Fruit fly (Drosophila melanogaster): ENCODE measurements around the gene CG15020.

CG15020 gene

dm6 chr3L:4431111-4431730 is 9.8 kb downstream of the CG15020 start (continued):
- TF ChIP-seq scrt (GFP tag; optimal IDR thresholded peaks at IDR 0.05) (peak; percentile 35), CG3163 (GFP tag; optimal IDR thresholded peaks at IDR 0.05) (no peak), crc (GFP tag; optimal IDR thresholded peaks at IDR 0.05) (no peak), lola (GFP tag; optimal IDR thresholded peaks at IDR 0.05) (no peak), CG8924 (tag; optimal IDR thresholded peaks at IDR 0.05) (no peak), zf30C (GFP tag; optimal IDR thresholded peaks at IDR 0.05) (no peak), CG8290 (GFP tag; optimal IDR thresholded peaks at IDR 0.05) (no peak), CG8290 (tag; optimal IDR thresholded peaks at IDR 0.05) (no peak), cas (GFP tag; IDR thresholded peaks at IDR 0.05) (0 out of 2 replicates have a peak, but pooled peaks have one; percentile 38), CG9727 (GFP tag; optimal IDR thresholded peaks at IDR 0.05) (no peak), CG7987 (GFP tag; optimal IDR thresholded peaks at IDR 0.05) (no peak), bsh (GFP tag; optimal IDR thresholded peaks at IDR 0.05) (no peak), CG6689 (GFP tag; IDR thresholded peaks at IDR 0.05) (no peak), CG32532 (GFP tag; IDR thresholded peaks at IDR 0.05) (0 out of 2 replicates have a peak, but pooled peaks have one; percentile 7), ewg (GFP tag; optimal IDR thresholded peaks at IDR 0.05) (peak; percentile 34), cg (GFP tag; optimal IDR thresholded peaks at IDR 0.05) (peak; percentile 58), hbn (GFP tag; IDR thresholded peaks at IDR 0.05; ENCODE audit: partially characterized antibody) (no peak), CG15601 (tag; optimal IDR thresholded peaks at IDR 0.05) (no peak), Tbp (GFP tag; optimal IDR thresholded peaks at IDR 0.05) (no peak), CG11093 (GFP tag; IDR thresholded peaks at IDR 0.05) (no peak), Xrp1 (GFP tag; IDR thresholded peaks at IDR 0.05) (no peak), pho (GFP tag; optimal IDR thresholded peaks at IDR 0.05) (no peak), hth (optimal IDR thresholded peaks at IDR 0.05) (no peak), CG18764 (GFP tag; optimal IDR thresholded peaks at IDR 0.05) (no peak), eve (GFP tag; optimal IDR thresholded peaks at IDR 0.05) (no peak), esg (GFP tag; conservative IDR thresholded peaks at IDR 0.05) (no peak), MBD-R2 (GFP tag; IDR thresholded peaks at IDR 0.05) (no peak), CG13894 (tag; optimal IDR thresholded peaks at IDR 0.05) (peak; percentile 83), CG42726 (GFP tag; IDR thresholded peaks at IDR 0.05; ENCODE audit: partially characterized antibody) (no peak), sna (GFP tag; IDR thresholded peaks at IDR 0.05; ENCODE audit: partially characterized antibody) (no peak), HLHmδ (GFP tag; optimal IDR thresholded peaks at IDR 0.05) (peak; percentile 28)

dm6 chr3L:4436421-4436820 is 15.0 kb downstream of the CG15020 start, which contains the start of gene CG15021:
Gene CG15021 (plus strand): TSS chr3L:4436721.
- TF ChIP-seq sd (tag; optimal IDR thresholded peaks at IDR 0.05) (peak; percentile 12), slp2 (GFP tag; optimal IDR thresholded peaks at IDR 0.05) (no peak), CG34224 (GFP tag; IDR thresholded peaks at IDR 0.05; ENCODE audit: partially characterized antibody) (0 out of 3 replicates have a peak, but pooled peaks have one; percentile 22), Deaf1 (tag; optimal IDR thresholded peaks at IDR 0.05) (peak; percentile 57), gsb-n (tag; optimal IDR thresholded peaks at IDR 0.05) (no peak), CG7786 (GFP tag; optimal IDR thresholded peaks at IDR 0.05) (no peak), CG6175 (GFP tag; IDR thresholded peaks at IDR 0.05) (no peak)

dm6 chr3L:4440153-4440552 is 18.7 kb downstream of the CG15020 start:
- TF ChIP-seq CG13287 (GFP tag; IDR thresholded peaks at IDR 0.05; ENCODE audit: partially characterized antibody) (peak; percentile 50), Sox100B (GFP tag; optimal IDR thresholded peaks at IDR 0.05) (no peak), Sry-β (GFP tag; optimal IDR thresholded peaks at IDR 0.05) (peak; percentile 64), abd-A (tag; optimal IDR thresholded peaks at IDR 0.05) (peak; percentile 88), CG13894 (tag; optimal IDR thresholded peaks at IDR 0.05) (peak; percentile 37), CG15514 (GFP tag; optimal IDR thresholded peaks at IDR 0.05) (peak; percentile 97), Dll (GFP tag; IDR thresholded peaks at IDR 0.05; ENCODE audit: partially characterized antibody) (0 out of 4 replicates have a peak, but pooled peaks have one; percentile 17), CG7745 (tag; optimal IDR thresholded peaks at IDR 0.05) (peak; percentile 69), CG9727 (GFP tag; optimal IDR thresholded peaks at IDR 0.05) (no peak), CG9932 (GFP tag; IDR thresholded peaks at IDR 0.05) (peak; percentile 18; the same call in 1 of the 2 replicates), Usf (GFP tag; optimal IDR thresholded peaks at IDR 0.05) (no peak), pros (GFP tag; optimal IDR thresholded peaks at IDR 0.05) (peak; percentile 19), HLH4C (GFP tag; IDR thresholded peaks at IDR 0.05; ENCODE audit: partially characterized antibody) (no peak)

All from whole organism, embryonic.